Worm (Caenorhabditis elegans): ENCODE measurements around the gene clec-158.

Gene clec-158

DNA sequence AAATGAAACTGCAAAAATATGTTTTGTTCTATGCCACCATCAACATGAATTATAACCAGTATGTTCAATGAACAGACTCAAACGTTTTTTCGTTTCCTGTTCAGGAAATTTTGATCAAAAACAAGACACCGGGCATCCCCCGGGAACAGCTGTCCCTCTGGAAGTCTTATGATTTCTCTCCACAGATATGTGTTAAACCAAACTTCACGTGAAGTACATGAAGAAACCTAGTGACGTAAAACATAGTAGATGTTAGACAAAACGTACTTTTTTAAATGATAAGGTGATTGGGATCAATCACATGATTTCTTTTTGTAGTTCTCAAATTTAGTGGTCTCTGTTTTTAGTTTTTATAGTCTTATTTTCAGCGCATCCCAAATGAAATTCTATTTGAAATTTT is 39.1 kb upstream of the clec-158 start:
- TF ChIP-seq R02D3.7 (tag; optimal IDR thresholded peaks at IDR 0.05): no peak
- no peak for TF ChIP-seq sem-4 (tag; optimal IDR thresholded peaks at IDR 0.05)
- TF ChIP-seq nhr-129 (tag; optimal IDR thresholded peaks at IDR 0.05): peak; percentile 67
- TF ChIP-seq zag-1 (tag; optimal IDR thresholded peaks at IDR 0.05): no peak
- no peak for TF ChIP-seq elt-3 (tag; optimal IDR thresholded peaks at IDR 0.05)
- TF ChIP-seq F13H6.1 (tag; optimal IDR thresholded peaks at IDR 0.05): peak; percentile 47
- peak; percentile 76 for TF ChIP-seq sma-3 (GFP tag; optimal IDR thresholded peaks at IDR 0.05)
- peak; percentile 57 for TF ChIP-seq gmeb-1 (tag; optimal IDR thresholded peaks at IDR 0.05)
- no peak for TF ChIP-seq mbf-1 (tag; optimal IDR thresholded peaks at IDR 0.05)
- no peak for TF ChIP-seq unc-55 (GFP tag; optimal IDR thresholded peaks at IDR 0.05)
- TF ChIP-seq nhr-25 (tag; optimal IDR thresholded peaks at IDR 0.05): peak; percentile 38
- no peak for TF ChIP-seq nhr-23 (tag; optimal IDR thresholded peaks at IDR 0.05)
- no peak for TF ChIP-seq alr-1 (tag; optimal IDR thresholded peaks at IDR 0.05)
- TF ChIP-seq nhr-21 (tag; optimal IDR thresholded peaks at IDR 0.05): peak; percentile 79
- TF ChIP-seq ceh-16 (tag; optimal IDR thresholded peaks at IDR 0.05): no peak
- TF ChIP-seq ZK546.5 (tag; optimal IDR thresholded peaks at IDR 0.05): no peak
- TF ChIP-seq nhr-6 (tag; optimal IDR thresholded peaks at IDR 0.05): no peak
- TF ChIP-seq C34F6.9 (tag; optimal IDR thresholded peaks at IDR 0.05): peak; percentile 41
- no peak for TF ChIP-seq elt-1 (tag; optimal IDR thresholded peaks at IDR 0.05)
- TF ChIP-seq mab-5 (tag; optimal IDR thresholded peaks at IDR 0.05): no peak
- TF ChIP-seq ztf-1 (GFP tag; conservative IDR thresholded peaks at IDR 0.05): no peak
- no peak for TF ChIP-seq Y55F3AM.14 (GFP tag; optimal IDR thresholded peaks at IDR 0.05)
- no peak for TF ChIP-seq ztf-4 (tag; optimal IDR thresholded peaks at IDR 0.05)
- TF ChIP-seq fos-1 (tag; optimal IDR thresholded peaks at IDR 0.05): no peak
- no peak for TF ChIP-seq ztf-11 (tag; optimal IDR thresholded peaks at IDR 0.05)
- TF ChIP-seq lin-13 (GFP tag; optimal IDR thresholded peaks at IDR 0.05): no peak
- no peak for TF ChIP-seq dmd-4 (tag; optimal IDR thresholded peaks at IDR 0.05)
- no peak for TF ChIP-seq nhr-11 (tag; optimal IDR thresholded peaks at IDR 0.05)
- no peak for TF ChIP-seq nhr-10 (tag; optimal IDR thresholded peaks at IDR 0.05)
- TF ChIP-seq nhr-237 (tag; optimal IDR thresholded peaks at IDR 0.05): no peak
- TF ChIP-seq aly-2 (tag; optimal IDR thresholded peaks at IDR 0.05): no peak
- no peak for TF ChIP-seq nhr-12 (tag; optimal IDR thresholded peaks at IDR 0.05)
- TF ChIP-seq lsy-2 (tag; optimal IDR thresholded peaks at IDR 0.05): peak in 1 of 2 experiments; percentile 68
- no peak for TF ChIP-seq lin-39 (tag; optimal IDR thresholded peaks at IDR 0.05)
- no peak for TF ChIP-seq unc-39 (tag; optimal IDR thresholded peaks at IDR 0.05)
- no peak for TF ChIP-seq snpc-4 (tag; optimal IDR thresholded peaks at IDR 0.05)
- TF ChIP-seq blmp-1 (tag; optimal IDR thresholded peaks at IDR 0.05; ENCODE audit: insufficient read depth): no peak
- peak; percentile 67 for TF ChIP-seq crh-2 (tag; optimal IDR thresholded peaks at IDR 0.05)
- peak; percentile 20 for TF ChIP-seq ama-1 (optimal IDR thresholded peaks at IDR 0.05)
- TF ChIP-seq mdl-1 (tag; optimal IDR thresholded peaks at IDR 0.05): no peak
- TF ChIP-seq sma-9 (GFP tag; optimal IDR thresholded peaks at IDR 0.05): peak; percentile 91
- TF ChIP-seq sma-9 (tag; optimal IDR thresholded peaks at IDR 0.05): no peak
- TF ChIP-seq lin-11 (tag; optimal IDR thresholded peaks at IDR 0.05): no peak
- no peak for TF ChIP-seq nhr-77 (tag; optimal IDR thresholded peaks at IDR 0.05)
- no peak for TF ChIP-seq skn-1 (tag; optimal IDR thresholded peaks at IDR 0.05)
- TF ChIP-seq peb-1 (tag; optimal IDR thresholded peaks at IDR 0.05): no peak
- TF ChIP-seq ceh-82 (tag; optimal IDR thresholded peaks at IDR 0.05): no peak
- TF ChIP-seq egl-27 (tag; optimal IDR thresholded peaks at IDR 0.05): no peak
- no peak for TF ChIP-seq unc-62 (GFP tag; optimal IDR thresholded peaks at IDR 0.05)

Measured in whole organism, L2 larva.